Fruit fly (Drosophila melanogaster) whole organism, embryonic: Measurements from ENCODE around the gene CaMKI.

Source experiments
- Antp ChIP-seq: fragments of 200-800 bp; sonication (Bioruptor generic); optimal IDR thresholded peaks from 3 replicates; lab custom pipeline; 2016; ENCODE audit warnings: missing biosample characterization, missing genetic modification characterization
- Awh ChIP-seq: fragments of 200-800 bp; sonication (Bioruptor generic); IDR thresholded peaks from 2 replicates; pipeline ENCODE4, ENCODE4 v1.3.6; 2022; ENCODE audit warnings: missing biosample characterization, missing genetic modification characterization
- Bdp1 ChIP-seq: fragments of 200-800 bp; sonication (Bioruptor generic); optimal IDR thresholded peaks from 3 replicates; lab custom pipeline; 2016; ENCODE audit warnings: missing biosample characterization, missing genetic modification characterization
- CG10147 ChIP-seq: fragments of 200-800 bp; sonication (Bioruptor generic); optimal IDR thresholded peaks from 2 replicates; lab custom pipeline; 2019; ENCODE audit warnings: missing biosample characterization, mild to moderate bottlenecking, missing genetic modification characterization, moderate library complexity
- CG12071 ChIP-seq: fragments of 200-800 bp; sonication (Bioruptor generic); optimal IDR thresholded peaks from 3 replicates; lab custom pipeline; 2018; ENCODE audit warnings: missing biosample characterization, mild to moderate bottlenecking, missing genetic modification characterization
- CG1233 ChIP-seq: fragments of 200-800 bp; sonication (Bioruptor generic); optimal IDR thresholded peaks from 4 replicates; lab custom pipeline; 2018; ENCODE audit warnings: missing biosample characterization, mild to moderate bottlenecking, missing genetic modification characterization
- CG14965 ChIP-seq: fragments of 200-800 bp; sonication (Bioruptor generic); optimal IDR thresholded peaks from 2 replicates; lab custom pipeline; 2016; ENCODE audit warnings: missing biosample characterization, missing genetic modification characterization, borderline replicate concordance
- CG15073 ChIP-seq: fragments of 200-800 bp; sonication (Bioruptor generic); optimal IDR thresholded peaks from 2 replicates; lab custom pipeline; 2016; ENCODE audit warnings: missing biosample characterization, missing genetic modification characterization
- CG17912 ChIP-seq: fragments of 200-800 bp; sonication (Bioruptor generic); optimal IDR thresholded peaks from 2 replicates; lab custom pipeline; 2018; ENCODE audit warnings: missing biosample characterization, mild to moderate bottlenecking, missing genetic modification characterization
- CG2199 ChIP-seq: fragments of 200-800 bp; sonication (Bioruptor generic); IDR thresholded peaks from 3 replicates; pipeline ENCODE4 v1.3.6; 2022; ENCODE audit warnings: missing biosample characterization, missing genetic modification characterization
- CG2202 ChIP-seq: fragments of 200-800 bp; sonication (Bioruptor generic); optimal IDR thresholded peaks from 2 replicates; lab custom pipeline; 2018; ENCODE audit warnings: missing biosample characterization, mild to moderate bottlenecking, missing genetic modification characterization
- CG34224 ChIP-seq: fragments of 200-800 bp; sonication (Bioruptor generic); IDR thresholded peaks from 3 replicates; pipeline ENCODE4 v1.3.6; 2022; ENCODE audit warnings: missing biosample characterization, missing genetic modification characterization; ENCODE audit not compliant: partially characterized antibody
- CG3995 ChIP-seq: fragments of 200-800 bp; sonication (Bioruptor generic); optimal IDR thresholded peaks from 3 replicates; lab custom pipeline; 2016; ENCODE audit warnings: missing biosample characterization, missing genetic modification characterization
- CG4617 ChIP-seq: fragments of 200-800 bp; sonication (Bioruptor generic); optimal IDR thresholded peaks from 3 replicates; lab custom pipeline; 2016; ENCODE audit warnings: missing biosample characterization, missing genetic modification characterization, borderline replicate concordance
- CG6791 ChIP-seq: fragments of 200-800 bp; sonication (Bioruptor generic); IDR thresholded peaks from 3 replicates; pipeline ENCODE4 v1.3.6; 2022; ENCODE audit warnings: missing biosample characterization, missing genetic modification characterization; ENCODE audit not compliant: partially characterized antibody
- CG6813 ChIP-seq: fragments of 200-800 bp; sonication (Bioruptor generic); optimal IDR thresholded peaks from 2 replicates; lab custom pipeline; 2017; ENCODE audit warnings: missing biosample characterization, missing genetic modification characterization, mild to moderate bottlenecking, moderate library complexity, missing genetic modification reagents
- CG6854 ChIP-seq: fragments of 200-800 bp; sonication (Bioruptor generic); optimal IDR thresholded peaks from 3 replicates; lab custom pipeline; 2017; ENCODE audit warnings: missing biosample characterization, mild to moderate bottlenecking, missing genetic modification characterization
- CG9817 ChIP-seq: fragments of 200-800 bp; sonication (Bioruptor generic); optimal IDR thresholded peaks from 2 replicates; lab custom pipeline; 2018; ENCODE audit warnings: missing biosample characterization, mild to moderate bottlenecking, missing genetic modification characterization, moderate library complexity
- CG9932 ChIP-seq: fragments of 200-800 bp; sonication (Bioruptor generic); IDR thresholded peaks from 2 replicates; pipeline ENCODE4 v1.3.6; 2022; ENCODE audit warnings: missing biosample characterization, missing genetic modification characterization
- Dek ChIP-seq: fragments of 200-800 bp; sonication (Bioruptor generic); optimal IDR thresholded peaks from 3 replicates; lab custom pipeline; 2019; ENCODE audit warnings: missing biosample characterization, mild to moderate bottlenecking, missing genetic modification characterization, moderate library complexity
- E2f2 ChIP-seq: fragments of 200-800 bp; sonication (Bioruptor generic); IDR thresholded peaks from 2 replicates; pipeline ENCODE4 v1.3.6; 2022; ENCODE audit warnings: missing biosample characterization, missing genetic modification characterization
- Eip74EF ChIP-seq, 2 experiments: fragments of 200-800 bp in 1 of 2; fragments of >200 bp in 1 of 2; sonication (Bioruptor generic) in 1 of 2; optimal IDR thresholded peaks; 2 replicates each; lab custom pipeline; 2017 to 2019; ENCODE audit warnings: missing biosample characterization in 2 of 2, missing genetic modification characterization in 2 of 2, mild to moderate bottlenecking in 1 of 2, moderate library complexity in 1 of 2
- Gug ChIP-seq: fragments of 200-800 bp; sonication (Bioruptor generic); IDR thresholded peaks from 4 replicates; pipeline ENCODE4 v1.3.6; 2022; ENCODE audit warnings: missing biosample characterization, missing genetic modification characterization
- HLH3B ChIP-seq: fragments of 200-800 bp; sonication (Bioruptor generic); IDR thresholded peaks from 2 replicates; pipeline ENCODE4 v1.3.6; 2022; ENCODE audit warnings: missing biosample characterization, missing genetic modification characterization
- Hr3 ChIP-seq: fragments of 200-800 bp; sonication (Bioruptor generic); optimal IDR thresholded peaks from 3 replicates; lab custom pipeline; 2016; ENCODE audit warnings: missing biosample characterization, missing genetic modification characterization
- Lim3 ChIP-seq: fragments of 200-800 bp; sonication (Bioruptor generic); IDR thresholded peaks from 2 replicates; pipeline ENCODE4 v1.3.6; 2022; ENCODE audit warnings: missing biosample characterization, missing genetic modification characterization
- MESR4 ChIP-seq: fragments of 200-800 bp; sonication (Bioruptor generic); optimal IDR thresholded peaks from 2 replicates; lab custom pipeline; 2018; ENCODE audit warnings: missing biosample characterization, mild to moderate bottlenecking, missing genetic modification characterization, moderate library complexity
- Opbp ChIP-seq: fragments of 200-800 bp; sonication (Bioruptor generic); IDR thresholded peaks from 3 replicates; pipeline ENCODE4 v1.3.6; 2022; ENCODE audit warnings: missing biosample characterization, missing genetic modification characterization; ENCODE audit not compliant: partially characterized antibody
- Six4 ChIP-seq: fragments of 200-800 bp; sonication (Bioruptor generic); optimal IDR thresholded peaks from 2 replicates; lab custom pipeline; 2016; ENCODE audit warnings: missing biosample characterization, missing genetic modification characterization
- ase ChIP-seq: fragments of 200-800 bp; sonication (Bioruptor generic); IDR thresholded peaks from 3 replicates; pipeline ENCODE4 v1.3.6; 2022; ENCODE audit warnings: missing biosample characterization, missing genetic modification characterization
- bbx ChIP-seq: fragments of 200-800 bp; sonication (Bioruptor generic); IDR thresholded peaks from 2 replicates; pipeline ENCODE4 v1.3.6; 2022; ENCODE audit warnings: missing biosample characterization, missing genetic modification characterization; ENCODE audit not compliant: partially characterized antibody
- bsh ChIP-seq, 2 experiments: fragments of 200-800 bp; sonication (Bioruptor generic); optimal IDR thresholded peaks; 2 replicates each; lab custom pipeline; 2017 to 2018; ENCODE audit warnings: mild to moderate bottlenecking in 2 of 2, missing biosample characterization in 2 of 2, missing genetic modification characterization in 2 of 2, moderate library complexity in 1 of 2
- cas ChIP-seq: fragments of 200-800 bp; sonication (Bioruptor generic); IDR thresholded peaks from 2 replicates; pipeline ENCODE4 v1.3.6; 2022; ENCODE audit warnings: missing biosample characterization, missing genetic modification characterization
- dpn ChIP-seq, 2 experiments: fragments of 200-800 bp; sonication (Bioruptor generic); optimal IDR thresholded peaks; 3 replicates each; lab custom pipeline; 2016; ENCODE audit warnings: missing biosample characterization in 2 of 2, missing genetic modification characterization in 2 of 2
- fd3F ChIP-seq: fragments of 200-800 bp; sonication (Bioruptor generic); optimal IDR thresholded peaks from 2 replicates; lab custom pipeline; 2018; ENCODE audit warnings: missing biosample characterization, mild to moderate bottlenecking, missing genetic modification characterization, moderate library complexity
- ftz-f1 ChIP-seq: fragments of 200-800 bp; sonication (Bioruptor generic); optimal IDR thresholded peaks from 2 replicates; lab custom pipeline; 2016; ENCODE audit warnings: missing biosample characterization, missing genetic modification characterization
- gcm2 ChIP-seq: fragments of 200-800 bp; sonication (Bioruptor generic); optimal IDR thresholded peaks from 2 replicates; lab custom pipeline; 2016; ENCODE audit warnings: missing biosample characterization, missing genetic modification characterization
- insv ChIP-seq, 2 experiments: fragments of 200-800 bp; sonication (Bioruptor generic); optimal IDR thresholded peaks; 3 replicates each; lab custom pipeline; 2016 to 2018; ENCODE audit warnings: missing biosample characterization in 2 of 2, missing genetic modification characterization in 2 of 2
- inv ChIP-seq: fragments of 200-800 bp; sonication (Bioruptor generic); IDR thresholded peaks from 2 replicates; pipeline ENCODE4 v1.3.6; 2022; ENCODE audit warnings: missing biosample characterization, missing genetic modification characterization; ENCODE audit not compliant: partially characterized antibody
- jumu ChIP-seq: fragments of 200-800 bp; sonication (Bioruptor generic); optimal IDR thresholded peaks from 3 replicates; lab custom pipeline; 2016; ENCODE audit warnings: missing biosample characterization, missing genetic modification characterization
- knrl ChIP-seq: fragments of 200-800 bp; sonication (Bioruptor generic); IDR thresholded peaks from 3 replicates; pipeline ENCODE4 v1.3.6; 2022; ENCODE audit warnings: missing biosample characterization, missing genetic modification characterization; ENCODE audit not compliant: partially characterized antibody
- lilli ChIP-seq: fragments of 200-800 bp; sonication (Bioruptor generic); optimal IDR thresholded peaks from 3 replicates; lab custom pipeline; 2016; ENCODE audit warnings: missing biosample characterization, missing genetic modification characterization
- nau ChIP-seq: fragments of 200-800 bp; sonication (Bioruptor generic); optimal IDR thresholded peaks from 3 replicates; lab custom pipeline; 2017; ENCODE audit warnings: missing biosample characterization, mild to moderate bottlenecking, missing genetic modification characterization, missing genetic modification reagents
- nerfin-1 ChIP-seq: fragments of 200-800 bp; sonication (Bioruptor generic); optimal IDR thresholded peaks from 3 replicates; lab custom pipeline; 2019; ENCODE audit warnings: missing biosample characterization, mild to moderate bottlenecking, missing genetic modification characterization, moderate library complexity
- pita ChIP-seq: fragments of 200-800 bp; sonication (Bioruptor generic); optimal IDR thresholded peaks from 2 replicates; lab custom pipeline; 2017; ENCODE audit warnings: missing biosample characterization, mild to moderate bottlenecking, missing genetic modification characterization
- row ChIP-seq: fragments of 200-800 bp; sonication (Bioruptor generic); IDR thresholded peaks from 3 replicates; pipeline ENCODE4 v1.3.6; 2022; ENCODE audit warnings: missing biosample characterization, missing genetic modification characterization
- sqz ChIP-seq: fragments of 200-800 bp; sonication (Bioruptor generic); optimal IDR thresholded peaks from 3 replicates; lab custom pipeline; 2018; ENCODE audit warnings: missing biosample characterization, mild to moderate bottlenecking, missing genetic modification characterization
- twi ChIP-seq: fragments of 200-800 bp; optimal IDR thresholded peaks from 2 replicates; lab custom pipeline; 2019; ENCODE audit warnings: missing biosample characterization, mild to moderate bottlenecking, missing genetic modification characterization, moderate library complexity
- tx ChIP-seq: fragments of 200-800 bp; sonication (Bioruptor generic); optimal IDR thresholded peaks from 2 replicates; lab custom pipeline; 2016; ENCODE audit warnings: missing biosample characterization, missing genetic modification characterization
- unpg ChIP-seq: fragments of 200-800 bp; sonication (Bioruptor generic); optimal IDR thresholded peaks from 3 replicates; lab custom pipeline; 2018; ENCODE audit warnings: missing biosample characterization, mild to moderate bottlenecking, missing genetic modification characterization, moderate library complexity

CaMKI gene

dm6 chr4:481739-482138, 36.4 kb downstream of the CaMKI start (continued):
- TF ChIP-seq sqz (GFP tag; lab: Kevin White, UChicago), result no peak
- no peak for TF ChIP-seq Antp
- TF ChIP-seq Awh (GFP tag; lab: Robert Waterston, UW), result no peak
- peak; percentile 71 for TF ChIP-seq CG4617 (GFP tag; lab: Kevin White, UChicago)
- no peak for TF ChIP-seq CG6813
- peak; percentile 79; the same call in 1 of the 2 replicates for TF ChIP-seq bbx (GFP tag; lab: Robert Waterston, UW)
- TF ChIP-seq CG6791 (GFP tag; lab: Robert Waterston, UW), result peak; percentile 83
- peak; percentile 54 for TF ChIP-seq row (GFP tag; lab: Robert Waterston, UW)
- TF ChIP-seq CG34224 (GFP tag; lab: Robert Waterston, UW), result peak; percentile 58
- no peak for TF ChIP-seq CG2199 (GFP tag; lab: Robert Waterston, UW)
- TF ChIP-seq insv (GFP tag; optimal IDR thresholded peaks at IDR 0.05; lab: Kevin White, UChicago), result no peak
- TF ChIP-seq inv, result peak; percentile 47
- no peak for TF ChIP-seq CG6854
- TF ChIP-seq CG9932 (GFP tag; lab: Robert Waterston, UW), result no peak
- TF ChIP-seq bsh (GFP tag; optimal IDR thresholded peaks at IDR 0.05; lab: Kevin White, UChicago), result no peak
- no peak for TF ChIP-seq Lim3 (GFP tag; lab: Robert Waterston, UW)
- TF ChIP-seq E2f2 (GFP tag; lab: Robert Waterston, UW), result peak; percentile 39; the same call in 1 of the 2 replicates
- TF ChIP-seq tx (GFP tag; lab: Kevin White, UChicago), result no peak
- TF ChIP-seq CG15073 (GFP tag; lab: Kevin White, UChicago), result no peak
- TF ChIP-seq HLH3B (GFP tag; lab: Robert Waterston, UW), result no peak
- no peak for TF ChIP-seq gcm2 (GFP tag; lab: Kevin White, UChicago)
- no peak for TF ChIP-seq CG9817 (tag; lab: Kevin White, UChicago)
- TF ChIP-seq ase (GFP tag; lab: Robert Waterston, UW), result no peak
- peak; percentile 80; the same call in 2 of the 3 replicates for TF ChIP-seq Opbp (GFP tag; lab: Robert Waterston, UW)
- TF ChIP-seq MESR4 (GFP tag; lab: Kevin White, UChicago), result peak; percentile 32
- TF ChIP-seq fd3F (GFP tag; lab: Kevin White, UChicago), result no peak
- TF ChIP-seq, all 482 proteins: peak for 41

- no peak for TF ChIP-seq Dek (tag; lab: Kevin White, UChicago)
- TF ChIP-seq pita (GFP tag; lab: Kevin White, UChicago), result no peak
- TF ChIP-seq knrl (GFP tag; lab: Robert Waterston, UW), result no peak
- TF ChIP-seq Gug (GFP tag; lab: Robert Waterston, UW), result no peak
- no peak for TF ChIP-seq CG12071 (GFP tag; lab: Kevin White, UChicago)
- no peak for TF ChIP-seq unpg (GFP tag; lab: Kevin White, UChicago)
- peak; percentile 20 for TF ChIP-seq nerfin-1 (tag; lab: Kevin White, UChicago)
- TF ChIP-seq twi (tag; lab: Kevin White, UChicago), result no peak
- no peak for TF ChIP-seq CG1233 (GFP tag; lab: Kevin White, UChicago)
- peak; percentile 33 for TF ChIP-seq CG17912
- peak; percentile 10 for TF ChIP-seq lilli (GFP tag; lab: Kevin White, UChicago)
- TF ChIP-seq ftz-f1 (GFP tag; lab: Kevin White, UChicago), result no peak
- peak in 1 of 2 experiments; percentile 4 for TF ChIP-seq dpn (GFP tag; optimal IDR thresholded peaks at IDR 0.05; lab: Kevin White, UChicago)
- no peak for TF ChIP-seq CG2202 (tag; lab: Kevin White, UChicago)
- peak; percentile 50 for TF ChIP-seq CG3995
- TF ChIP-seq nau, result no peak
- TF ChIP-seq CG14965 (GFP tag; lab: Kevin White, UChicago), result no peak
- TF ChIP-seq Six4 (GFP tag; lab: Kevin White, UChicago), result no peak
- no peak for TF ChIP-seq Hr3 (GFP tag; lab: Kevin White, UChicago)
- TF ChIP-seq Bdp1 (GFP tag; lab: Kevin White, UChicago), result no peak
- TF ChIP-seq CG10147 (GFP tag; lab: Kevin White, UChicago), result no peak
- TF ChIP-seq Eip74EF (GFP tag; optimal IDR thresholded peaks at IDR 0.05; lab: Kevin White, UChicago), result no peak
- TF ChIP-seq cas (GFP tag; lab: Robert Waterston, UW), result no peak
- peak; percentile 14 for TF ChIP-seq jumu (GFP tag; lab: Kevin White, UChicago)
Measured at dm6 chr4:482659-483134, 37.4 kb downstream of the CaMKI start.
